Fruit fly (Drosophila melanogaster): ENCODE data around the gene dmt.

dmt gene

DNA sequence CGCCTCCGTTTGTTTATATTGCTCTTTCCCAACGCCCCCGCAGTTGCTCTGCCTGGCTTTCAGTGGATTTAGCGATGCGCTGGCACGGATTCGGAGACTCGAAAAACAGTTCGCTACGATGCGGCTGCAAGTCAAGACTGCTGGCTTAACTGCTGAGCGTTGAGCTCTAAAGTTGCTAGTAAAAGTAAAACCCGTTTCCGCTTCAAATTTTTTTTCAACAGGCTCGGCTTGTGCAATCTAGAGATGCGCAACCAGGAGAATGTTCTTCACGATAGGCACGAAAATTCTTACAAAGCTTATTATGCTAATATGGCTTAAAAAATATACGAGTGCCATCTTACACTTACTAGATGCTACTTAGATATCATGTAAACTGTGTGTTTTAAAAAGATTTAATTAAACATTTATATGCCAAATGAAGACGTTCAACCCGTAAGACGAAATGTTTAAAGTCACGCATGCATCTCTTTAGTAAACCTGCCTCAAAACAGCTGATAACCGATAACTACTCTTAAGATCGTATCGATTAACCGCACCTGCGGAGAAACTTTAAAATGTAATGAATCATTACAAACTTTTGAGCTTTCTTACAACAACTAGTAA is 36.4 kb downstream of the dmt start, which contains the start of gene CG12948 (continued):
- TF ChIP-seq CG6272 (GFP tag; IDR thresholded peaks at IDR 0.05) (peak; percentile 46; the same call in 1 of the 2 replicates), dm (GFP tag; optimal IDR thresholded peaks at IDR 0.05) (peak; percentile 22), lmd (GFP tag; IDR thresholded peaks at IDR 0.05) (peak; percentile 45), unc-4 (GFP tag; IDR thresholded peaks at IDR 0.05; ENCODE audit: partially characterized antibody) (peak; percentile 94), CG7987 (GFP tag; optimal IDR thresholded peaks at IDR 0.05) (no peak), Hr51 (GFP tag; optimal IDR thresholded peaks at IDR 0.05) (peak in 1 of 2 experiments; percentile 36), otp (GFP tag; IDR thresholded peaks at IDR 0.05) (no peak), sug (tag; optimal IDR thresholded peaks at IDR 0.05) (peak; percentile 68), CkIIα-i1 (GFP tag; IDR thresholded peaks at IDR 0.05) (no peak), NfI (GFP tag; optimal IDR thresholded peaks at IDR 0.05) (no peak), CG4328 (GFP tag; optimal IDR thresholded peaks at IDR 0.05) (no peak), Elba2 (GFP tag; optimal IDR thresholded peaks at IDR 0.05) (no peak), nom (GFP tag; optimal IDR thresholded peaks at IDR 0.05) (peak; percentile 65), CG13775 (GFP tag; optimal IDR thresholded peaks at IDR 0.05) (peak; percentile 57), lbe (GFP tag; optimal IDR thresholded peaks at IDR 0.05) (peak; percentile 64), fu2 (GFP tag; optimal IDR thresholded peaks at IDR 0.05) (peak; percentile 3), gro (GFP tag; optimal IDR thresholded peaks at IDR 0.05) (peak; percentile 55), vvl (GFP tag; IDR thresholded peaks at IDR 0.05) (peak; percentile 69), CG16813 (GFP tag; IDR thresholded peaks at IDR 0.05; ENCODE audit: partially characterized antibody) (peak; percentile 89), Scr (GFP tag; IDR thresholded peaks at IDR 0.05; ENCODE audit: partially characterized antibody) (peak; percentile 96), CG2129 (GFP tag; IDR thresholded peaks at IDR 0.05; ENCODE audit: partially characterized antibody) (peak; percentile 92), CG34376 (GFP tag; optimal IDR thresholded peaks at IDR 0.05) (peak; percentile 63), CG12391 (tag; optimal IDR thresholded peaks at IDR 0.05) (peak; percentile 70), ab (GFP tag; optimal IDR thresholded peaks at IDR 0.05) (no peak), CrebB (tag; optimal IDR thresholded peaks at IDR 0.05) (no peak), CG34224 (GFP tag; IDR thresholded peaks at IDR 0.05; ENCODE audit: partially characterized antibody) (peak; percentile 96), Sry-δ (GFP tag; optimal IDR thresholded peaks at IDR 0.05) (peak; percentile 83), CG32767 (GFP tag; IDR thresholded peaks at IDR 0.05) (no peak), yki (optimal IDR thresholded peaks at IDR 0.05) (no peak), Dip2 (GFP tag; IDR thresholded peaks at IDR 0.05) (no peak), CG8290 (GFP tag; optimal IDR thresholded peaks at IDR 0.05) (peak; percentile 8), CG8290 (tag; optimal IDR thresholded peaks at IDR 0.05) (no peak), CG34422 (GFP tag; IDR thresholded peaks at IDR 0.05) (0 out of 3 replicates have a peak, but pooled peaks have one; percentile 40), Camta (GFP tag; optimal IDR thresholded peaks at IDR 0.05) (peak; percentile 48), CG4707 (GFP tag; optimal IDR thresholded peaks at IDR 0.05) (no peak), B-H2 (GFP tag; optimal IDR thresholded peaks at IDR 0.05) (peak; percentile 66), grau (tag; optimal IDR thresholded peaks at IDR 0.05) (peak; percentile 67), sna (GFP tag; IDR thresholded peaks at IDR 0.05; ENCODE audit: partially characterized antibody) (peak; percentile 96), zfh2 (GFP tag; optimal IDR thresholded peaks at IDR 0.05) (peak; percentile 20), CG17612 (GFP tag; IDR thresholded peaks at IDR 0.05) (no peak), jumu (GFP tag; optimal IDR thresholded peaks at IDR 0.05) (peak; percentile 10), CG4424 (GFP tag; optimal IDR thresholded peaks at IDR 0.05) (peak; percentile 54), CG16863 (GFP tag; optimal IDR thresholded peaks at IDR 0.05) (peak; percentile 12), NC2α (GFP tag; optimal IDR thresholded peaks at IDR 0.05) (no peak), knrl (GFP tag; IDR thresholded peaks at IDR 0.05; ENCODE audit: partially characterized antibody) (peak; percentile 87; the same call in 2 of the 3 replicates), Dref (GFP tag; IDR thresholded peaks at IDR 0.05) (peak; percentile 56), dpn (GFP tag; optimal IDR thresholded peaks at IDR 0.05) (peak; percentile 46 to 52), hbn (GFP tag; IDR thresholded peaks at IDR 0.05; ENCODE audit: partially characterized antibody) (peak; percentile 95), sens (GFP tag) (peak; percentile 90), CG18011 (GFP tag; optimal IDR thresholded peaks at IDR 0.05) (peak; percentile 23)
